Worm (Caenorhabditis elegans): ENCODE results near the gene C24H10.4.

The C24H10.4 gene

DNA sequence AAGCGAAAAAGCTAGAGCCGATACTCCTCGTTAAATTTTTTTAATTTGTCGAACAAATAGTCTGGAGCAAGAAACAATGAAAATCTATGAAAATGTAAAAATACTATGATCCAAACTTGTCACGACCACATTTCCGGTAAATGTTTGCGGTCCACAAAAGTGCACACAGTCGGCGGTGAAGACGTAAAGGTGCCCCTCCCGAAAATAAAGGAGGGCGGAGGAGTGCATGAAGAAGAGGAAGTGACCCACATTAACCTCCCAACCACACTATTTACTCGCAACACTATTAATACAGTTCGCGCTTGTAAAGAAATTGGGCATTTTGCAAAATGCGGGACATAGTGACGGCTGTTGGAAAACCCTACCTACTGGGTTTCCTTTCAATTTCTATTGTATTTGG is 19.0 kb downstream of the C24H10.4 start:
- no peak for TF ChIP-seq nhr-237 (tag; optimal IDR thresholded peaks at IDR 0.05)
- TF ChIP-seq nhr-21 (tag; optimal IDR thresholded peaks at IDR 0.05): no peak
- no peak for TF ChIP-seq F13H6.1 (tag; optimal IDR thresholded peaks at IDR 0.05)
- no peak for TF ChIP-seq nhr-23 (tag; optimal IDR thresholded peaks at IDR 0.05)
- TF ChIP-seq nhr-10 (tag; optimal IDR thresholded peaks at IDR 0.05): no peak

ce11 chrX:5038812-5039211 is 20.3 kb downstream of the C24H10.4 start:
- TF ChIP-seq mbf-1 (tag; optimal IDR thresholded peaks at IDR 0.05): no peak
- TF ChIP-seq fos-1 (tag; optimal IDR thresholded peaks at IDR 0.05): no peak

ce11 chrX:5037673-5038072 is 21.4 kb downstream of the C24H10.4 start, which contains the start of gene ZC449.5:
Gene ZC449.5, minus strand, starts transcription at chrX:5037773.
- TF ChIP-seq lin-11 (tag; optimal IDR thresholded peaks at IDR 0.05) (no peak), Y55F3AM.14 (GFP tag; optimal IDR thresholded peaks at IDR 0.05) (no peak), dmd-4 (tag; optimal IDR thresholded peaks at IDR 0.05) (no peak), elt-3 (tag; optimal IDR thresholded peaks at IDR 0.05) (no peak)

ce11 chrX:5033868-5034267 is 25.2 kb downstream of the C24H10.4 start, which contains the start of gene ZC449.4:
Gene ZC449.4, minus strand, starts transcription at chrX:5033968.
- TF ChIP-seq nhr-6 (tag; optimal IDR thresholded peaks at IDR 0.05) (no peak), ZK546.5 (tag; optimal IDR thresholded peaks at IDR 0.05) (no peak), lin-39 (tag; optimal IDR thresholded peaks at IDR 0.05) (no peak), mbf-1 (tag; optimal IDR thresholded peaks at IDR 0.05) (no peak), mdl-1 (tag; optimal IDR thresholded peaks at IDR 0.05) (no peak), unc-39 (tag; optimal IDR thresholded peaks at IDR 0.05) (no peak), sem-4 (tag; optimal IDR thresholded peaks at IDR 0.05) (no peak), lin-13 (GFP tag; optimal IDR thresholded peaks at IDR 0.05) (no peak), nhr-25 (tag; optimal IDR thresholded peaks at IDR 0.05) (no peak), ama-1 (optimal IDR thresholded peaks at IDR 0.05) (no peak), nhr-10 (tag; optimal IDR thresholded peaks at IDR 0.05) (no peak), sma-9 (GFP tag; optimal IDR thresholded peaks at IDR 0.05) (no peak), sma-9 (tag; optimal IDR thresholded peaks at IDR 0.05) (no peak), elt-1 (tag; optimal IDR thresholded peaks at IDR 0.05) (no peak), lsy-2 (tag; optimal IDR thresholded peaks at IDR 0.05) (no peak), sma-3 (GFP tag; optimal IDR thresholded peaks at IDR 0.05) (no peak)

DNA sequence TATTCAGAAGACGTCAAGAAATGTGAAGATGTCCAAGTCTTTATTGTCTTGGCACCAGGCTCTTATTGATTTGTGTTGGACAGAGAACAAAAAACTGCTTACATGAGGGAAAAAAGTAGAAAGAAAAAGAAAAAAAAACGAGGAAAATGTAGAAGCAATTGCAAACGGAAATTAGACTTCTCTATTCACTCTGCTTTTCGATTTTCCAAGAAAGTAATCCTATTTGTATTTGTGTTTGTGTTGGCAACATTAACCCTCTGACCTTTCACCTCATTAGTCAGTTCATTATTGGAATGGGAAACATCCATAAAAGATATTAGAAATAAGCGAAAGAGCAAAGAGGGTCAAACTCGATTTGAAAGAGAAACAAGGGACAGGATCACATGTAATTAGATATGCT is 27.3 kb downstream of the C24H10.4 start:
- TF ChIP-seq unc-55 (GFP tag; optimal IDR thresholded peaks at IDR 0.05) (peak; percentile 73), sem-4 (tag; optimal IDR thresholded peaks at IDR 0.05) (peak; percentile 54), crh-2 (tag; optimal IDR thresholded peaks at IDR 0.05) (peak; percentile 50), C34F6.9 (tag; optimal IDR thresholded peaks at IDR 0.05) (peak; percentile 26), Y55F3AM.14 (GFP tag; optimal IDR thresholded peaks at IDR 0.05) (no peak), ZK546.5 (tag; optimal IDR thresholded peaks at IDR 0.05) (no peak), peb-1 (tag; optimal IDR thresholded peaks at IDR 0.05) (no peak), ztf-4 (tag; optimal IDR thresholded peaks at IDR 0.05) (no peak), zag-1 (tag; optimal IDR thresholded peaks at IDR 0.05) (peak; percentile 73), lsy-2 (tag; optimal IDR thresholded peaks at IDR 0.05) (peak in 1 of 2 experiments; percentile 44)

DNA sequence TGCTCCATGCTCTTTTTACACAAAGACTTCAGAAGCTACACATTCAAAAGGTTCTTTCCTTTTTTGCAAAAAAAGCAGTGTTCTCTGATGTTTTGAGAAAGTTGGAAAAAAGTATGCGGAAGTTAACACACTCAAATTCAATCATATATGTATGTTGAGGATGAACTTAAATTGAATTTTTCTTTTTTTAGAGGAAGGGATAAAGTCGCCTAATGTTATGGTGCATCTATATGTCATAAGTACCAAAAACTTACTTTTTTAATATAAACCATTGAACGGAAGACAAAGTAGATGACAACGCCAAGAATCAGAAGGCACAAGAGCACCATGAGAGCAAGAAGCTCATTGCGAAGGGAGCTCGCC is 30.5 kb downstream of the C24H10.4 start:
- TF ChIP-seq lin-39 (tag; optimal IDR thresholded peaks at IDR 0.05) (no peak), nhr-10 (tag; optimal IDR thresholded peaks at IDR 0.05) (no peak), nhr-21 (tag; optimal IDR thresholded peaks at IDR 0.05) (no peak), mdl-1 (tag; optimal IDR thresholded peaks at IDR 0.05) (no peak), ama-1 (optimal IDR thresholded peaks at IDR 0.05) (no peak), nhr-25 (tag; optimal IDR thresholded peaks at IDR 0.05) (no peak)

DNA sequence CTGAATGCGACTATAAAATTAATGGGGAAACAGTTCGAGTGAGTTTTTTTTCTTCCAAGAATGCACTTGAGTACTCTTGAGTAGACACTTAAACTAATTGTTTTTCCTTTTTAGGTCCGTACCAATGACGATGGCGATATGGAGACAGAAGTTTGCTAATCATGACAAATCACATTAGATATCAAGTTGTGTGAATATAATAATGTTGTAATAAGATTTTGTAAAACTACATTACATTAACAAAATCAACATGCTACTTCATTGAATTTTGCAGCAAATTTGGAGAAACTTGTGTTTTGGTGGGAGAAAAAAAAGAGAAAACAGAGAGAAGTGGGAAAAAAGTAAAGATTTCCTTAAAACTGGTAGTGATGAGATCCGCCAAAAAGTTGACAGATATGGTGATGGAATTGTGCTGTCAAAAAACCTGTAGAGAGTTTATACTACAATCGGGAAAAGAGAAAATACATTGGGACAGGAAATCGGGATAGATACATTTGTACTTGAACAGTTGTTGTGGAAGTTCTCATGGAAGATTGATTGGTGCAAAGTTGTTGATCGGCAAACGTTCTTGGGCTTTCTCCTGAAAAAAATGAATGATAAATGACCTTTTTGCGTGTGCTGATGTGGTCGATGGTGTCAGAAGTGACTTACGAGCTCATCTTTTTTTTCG is 31.0 kb downstream of the C24H10.4 start:
- TF ChIP-seq mdl-1 (tag; optimal IDR thresholded peaks at IDR 0.05) (no peak), lsy-2 (tag; optimal IDR thresholded peaks at IDR 0.05) (peak in 1 of 2 experiments; percentile 19), sma-9 (GFP tag; optimal IDR thresholded peaks at IDR 0.05) (peak; percentile 50), sma-9 (tag; optimal IDR thresholded peaks at IDR 0.05) (no peak)

All from whole organism, L2 larva.